Worm (Caenorhabditis elegans) whole organism, mixed stage, embryonic: Measurements from ENCODE around the gene ZC132.9.
"Not testable (repeated sequence)": the region's sequence is repeated elsewhere in the genome, so short reads cannot be mapped to it uniquely, and the experiment has no call there.

Experiments
- bed-3 ChIP-seq: fragments of 200-800 bp; sonication (Bioruptor generic); optimal IDR thresholded peaks from 3 replicates; lab custom pipeline; 2018; ENCODE audit warnings: mild to moderate bottlenecking, missing genetic modification characterization, moderate library complexity, missing compliant biosample characterization
- blmp-1 ChIP-seq: fragments of 150-350 bp; optimal IDR thresholded peaks from 2 replicates; lab custom pipeline; 2014; ENCODE audit warnings: missing biosample characterization, missing genetic modification characterization
- ceh-39 ChIP-seq: fragments of 150-350 bp; optimal IDR thresholded peaks from 2 replicates; lab custom pipeline; 2014; ENCODE audit warnings: missing biosample characterization, missing genetic modification characterization
- ceh-43 ChIP-seq: fragments of 200-800 bp; sonication (Bioruptor generic); optimal IDR thresholded peaks from 2 replicates; lab custom pipeline; 2018; ENCODE audit warnings: mild to moderate bottlenecking, missing genetic modification characterization, moderate library complexity, missing compliant biosample characterization
- ceh-83 ChIP-seq: fragments of 200-800 bp; sonication (Bioruptor generic); optimal IDR thresholded peaks from 2 replicates; lab custom pipeline; 2018; ENCODE audit warnings: mild to moderate bottlenecking, missing genetic modification characterization, missing compliant biosample characterization
- cnd-1 ChIP-seq: fragments of 200-800 bp; sonication (Bioruptor generic); optimal IDR thresholded peaks from 2 replicates; lab custom pipeline; 2018; ENCODE audit warnings: mild to moderate bottlenecking, missing genetic modification characterization, missing compliant biosample characterization
- drap-1 ChIP-seq: fragments of 200-800 bp; sonication (Bioruptor generic); optimal IDR thresholded peaks from 3 replicates; lab custom pipeline; 2018; ENCODE audit warnings: mild to moderate bottlenecking, missing genetic modification characterization, missing compliant biosample characterization
- elt-3 ChIP-seq: fragments of 150-350 bp; optimal IDR thresholded peaks from 2 replicates; lab custom pipeline; 2014; ENCODE audit warnings: missing biosample characterization, missing genetic modification characterization
- flh-1 ChIP-seq: fragments of 200-800 bp; sonication (Bioruptor generic); optimal IDR thresholded peaks from 2 replicates; lab custom pipeline; 2018; ENCODE audit warnings: mild to moderate bottlenecking, missing genetic modification characterization, moderate library complexity, missing compliant biosample characterization
- ham-2 ChIP-seq: fragments of 200-800 bp; sonication (Bioruptor generic); optimal IDR thresholded peaks from 2 replicates; lab custom pipeline; 2018; ENCODE audit warnings: mild to moderate bottlenecking, missing genetic modification characterization, missing compliant biosample characterization
- hlh-1 ChIP-seq: fragments of 150-350 bp; optimal IDR thresholded peaks from 2 replicates; lab custom pipeline; 2014; ENCODE audit warnings: missing biosample characterization, missing genetic modification reagents, missing genetic modification characterization
- lin-13 ChIP-seq: fragments of 150-350 bp; optimal IDR thresholded peaks from 2 replicates; lab custom pipeline; 2014; ENCODE audit warnings: missing biosample characterization, missing genetic modification characterization
- lin-32 ChIP-seq: fragments of 200-800 bp; sonication (Bioruptor generic); optimal IDR thresholded peaks from 2 replicates; lab custom pipeline; 2018; ENCODE audit warnings: mild to moderate bottlenecking, missing genetic modification characterization, missing compliant biosample characterization
- lsy-2 ChIP-seq: fragments of 150-350 bp; optimal IDR thresholded peaks from 2 replicates; lab custom pipeline; 2014; ENCODE audit warnings: missing biosample characterization, missing genetic modification characterization
- mab-5 ChIP-seq: fragments of 150-350 bp; optimal IDR thresholded peaks from 2 replicates; lab custom pipeline; 2014; ENCODE audit warnings: missing biosample characterization, missing genetic modification characterization
- mep-1 ChIP-seq: fragments of 150-350 bp; optimal IDR thresholded peaks from 2 replicates; lab custom pipeline; 2017; ENCODE audit warnings: missing biosample characterization, missing genetic modification reagents, missing genetic modification characterization, inconsistent platforms
- mls-2 ChIP-seq: sonication (generic microtip); optimal IDR thresholded peaks from 2 replicates; lab custom pipeline; 2016; ENCODE audit warnings: mild to moderate bottlenecking, missing genetic modification characterization, moderate library complexity, missing compliant biosample characterization
- nhr-12 ChIP-seq: fragments of 150-350 bp; optimal IDR thresholded peaks from 2 replicates; lab custom pipeline; 2014; ENCODE audit warnings: missing biosample characterization, missing genetic modification characterization
- nhr-2 ChIP-seq: fragments of 150-350 bp; optimal IDR thresholded peaks from 2 replicates; lab custom pipeline; 2014; ENCODE audit warnings: missing biosample characterization, missing genetic modification characterization
- nhr-237 ChIP-seq: fragments of 150-350 bp; optimal IDR thresholded peaks from 2 replicates; lab custom pipeline; 2014; ENCODE audit warnings: missing biosample characterization, missing genetic modification characterization
- nhr-28 ChIP-seq: fragments of 150-350 bp; optimal IDR thresholded peaks from 2 replicates; lab custom pipeline; 2014; ENCODE audit warnings: missing biosample characterization, missing genetic modification characterization
- nhr-76 ChIP-seq: sonication (generic microtip); optimal IDR thresholded peaks from 2 replicates; lab custom pipeline; 2017; ENCODE audit warnings: missing biosample characterization, missing genetic modification characterization
- sem-2 ChIP-seq: fragments of 200-800 bp; sonication (Bioruptor generic); optimal IDR thresholded peaks from 2 replicates; lab custom pipeline; 2018; ENCODE audit warnings: mild to moderate bottlenecking, missing genetic modification characterization, missing compliant biosample characterization
- snpc-4 ChIP-seq: fragments of 150-350 bp; optimal IDR thresholded peaks from 2 replicates; lab custom pipeline; 2014; ENCODE audit warnings: missing biosample characterization, missing genetic modification characterization
- sptf-1 ChIP-seq: sonication (generic microtip); optimal IDR thresholded peaks from 2 replicates; lab custom pipeline; 2017; ENCODE audit warnings: mild to moderate bottlenecking, missing genetic modification characterization, moderate library complexity, missing compliant biosample characterization
- unc-120 ChIP-seq: sonication (generic microtip); optimal IDR thresholded peaks from 2 replicates; lab custom pipeline; 2017; ENCODE audit warnings: missing genetic modification characterization, missing compliant biosample characterization; ENCODE audit not compliant: poor library complexity, severe bottlenecking
- unc-39 ChIP-seq: fragments of 150-350 bp; optimal IDR thresholded peaks from 2 replicates; lab custom pipeline; 2014; ENCODE audit warnings: missing biosample characterization, missing genetic modification characterization
- unc-62 ChIP-seq: fragments of 150-350 bp; optimal IDR thresholded peaks from 2 replicates; lab custom pipeline; 2014; ENCODE audit warnings: missing biosample characterization, missing genetic modification reagents, missing genetic modification characterization
- zip-8 ChIP-seq: fragments of 150-350 bp; optimal IDR thresholded peaks from 2 replicates; lab custom pipeline; 2014; ENCODE audit warnings: missing biosample characterization, missing genetic modification characterization
- ztf-11 ChIP-seq: fragments of 150-350 bp; optimal IDR thresholded peaks from 2 replicates; lab custom pipeline; 2014; ENCODE audit warnings: missing biosample characterization, missing genetic modification characterization

Gene ZC132.9

DNA sequence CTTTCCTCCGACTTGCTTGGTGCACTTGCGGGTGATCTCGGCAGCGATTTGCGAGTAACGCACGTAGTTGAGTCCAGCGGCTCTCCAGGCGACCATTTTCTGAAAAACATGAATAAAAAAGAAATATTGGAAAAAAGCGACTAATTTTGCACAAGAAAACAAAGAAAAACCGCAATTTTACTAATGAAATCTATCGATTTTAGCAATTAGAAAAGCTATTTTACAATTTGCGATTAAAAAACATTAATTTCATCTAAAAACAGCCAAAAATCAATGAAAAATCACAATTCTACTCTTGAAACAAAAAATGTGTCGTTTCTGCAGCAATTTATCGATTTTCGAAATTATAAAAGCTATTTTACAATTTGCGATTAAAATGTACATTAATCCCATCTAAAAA, 26.6 kb upstream of the ZC132.9 start, which contains the start of gene hpo-18:
Gene hpo-18, minus strand, starts transcription at position 101 of the 400 bp plus-strand sequence.
- TF ChIP-seq nhr-28 (tag; lab: Kevin White, UChicago) (no peak), bed-3 (no peak), elt-3 (tag; lab: Kevin White, UChicago) (no peak), ztf-11 (tag; lab: Kevin White, UChicago) (no peak), drap-1 (no peak), blmp-1 (tag; lab: Kevin White, UChicago) (no peak), ceh-83 (no peak), sptf-1 (tag; lab: Kevin White, UChicago) (no peak), unc-120 (no peak), flh-1 (GFP tag; lab: Kevin White, UChicago) (no peak), nhr-12 (tag; lab: Kevin White, UChicago) (no peak), lin-13 (tag; lab: Kevin White, UChicago) (no peak), cnd-1 (no peak), nhr-2 (no peak), snpc-4 (tag; lab: Kevin White, UChicago) (no peak), ham-2 (GFP tag; lab: Kevin White, UChicago) (no peak), zip-8 (tag; lab: Kevin White, UChicago) (no peak), lin-32 (GFP tag; lab: Kevin White, UChicago) (no peak)

DNA sequence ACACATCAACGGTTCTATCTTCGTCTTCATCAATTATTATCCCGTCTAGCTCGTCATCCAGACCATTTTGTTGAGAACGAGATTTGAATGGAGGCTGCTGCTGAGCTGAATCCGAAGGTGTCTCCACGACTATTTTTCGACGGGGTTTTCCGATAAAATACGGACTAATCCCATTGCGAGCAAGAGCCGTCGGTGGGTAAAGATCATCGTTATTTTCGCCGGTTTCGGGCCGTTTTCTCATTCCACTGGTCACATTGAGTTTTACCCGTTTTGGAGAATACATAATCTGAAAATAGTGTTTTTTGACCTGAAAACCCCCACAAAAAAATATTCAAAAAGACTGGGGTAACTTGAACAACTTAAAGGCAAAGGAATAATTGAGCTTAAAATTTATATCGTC, 25.9 kb upstream of the ZC132.9 start, which contains the start of gene figl-1:
Gene figl-1, minus strand, starts transcription at position 286 of the 400 bp plus-strand sequence.
- no peak for TF ChIP-seq ceh-43

DNA sequence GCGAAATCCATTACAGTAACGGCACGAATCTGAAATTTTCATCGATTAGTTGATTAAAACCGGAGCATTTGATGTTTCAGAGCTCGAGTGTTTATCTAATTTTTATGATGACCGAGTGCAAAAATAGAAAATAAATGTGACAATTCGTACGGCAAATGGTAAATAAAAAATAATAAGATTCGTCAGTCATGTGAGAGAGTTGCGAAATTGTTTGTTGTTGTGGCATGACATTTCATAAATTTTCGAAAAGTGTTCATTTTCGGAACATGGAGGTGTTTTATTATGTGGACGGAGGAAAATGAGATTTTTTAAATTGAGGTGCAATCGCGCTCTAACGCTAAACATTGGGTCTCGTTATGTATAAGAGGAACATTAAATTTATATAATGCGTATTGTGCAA, 22.0 kb upstream of the ZC132.9 start:
- TF ChIP-seq nhr-76 (no peak), lsy-2 (tag; lab: Kevin White, UChicago) (no peak), elt-3 (tag; lab: Kevin White, UChicago) (no peak), nhr-237 (tag; lab: Kevin White, UChicago) (no peak), sem-2 (GFP tag; lab: Kevin White, UChicago) (no peak), mls-2 (tag; lab: Kevin White, UChicago) (no peak), bed-3 (no peak), ceh-43 (no peak), mab-5 (tag; lab: Kevin White, UChicago) (no peak), unc-62 (GFP tag; lab: Kevin White, UChicago) (no peak), ham-2 (GFP tag; lab: Kevin White, UChicago) (no peak), hlh-1 (no peak)

DNA sequence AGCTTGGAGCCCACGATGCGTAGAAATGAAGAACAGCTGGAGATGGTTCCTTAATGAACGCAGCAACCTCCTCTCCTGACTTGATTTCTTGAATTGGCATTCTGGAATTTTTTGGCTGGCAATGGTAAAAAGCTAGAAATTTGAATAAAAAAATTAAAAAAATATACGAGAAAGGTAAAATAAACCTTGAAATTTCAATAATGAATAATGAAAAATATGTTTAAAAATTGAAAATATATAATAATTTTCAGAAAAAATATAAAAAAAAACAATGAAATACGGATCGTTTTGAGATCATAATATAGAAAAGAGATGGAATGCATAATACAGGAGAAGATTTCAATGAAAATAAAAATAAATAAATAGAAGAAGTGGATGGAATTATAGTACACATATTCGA, 21.4 kb upstream of the ZC132.9 start, which contains the start of gene glrx-3:
Gene glrx-3, minus strand, starts transcription at position 101 of the 400 bp plus-strand sequence.
- TF ChIP-seq cnd-1 (no peak), elt-3 (tag; lab: Kevin White, UChicago) (no peak), unc-39 (tag; lab: Kevin White, UChicago) (no peak), hlh-1 (no peak), mep-1 (tag; lab: Kevin White, UChicago) (no peak), unc-62 (GFP tag; lab: Kevin White, UChicago) (no peak)

DNA sequence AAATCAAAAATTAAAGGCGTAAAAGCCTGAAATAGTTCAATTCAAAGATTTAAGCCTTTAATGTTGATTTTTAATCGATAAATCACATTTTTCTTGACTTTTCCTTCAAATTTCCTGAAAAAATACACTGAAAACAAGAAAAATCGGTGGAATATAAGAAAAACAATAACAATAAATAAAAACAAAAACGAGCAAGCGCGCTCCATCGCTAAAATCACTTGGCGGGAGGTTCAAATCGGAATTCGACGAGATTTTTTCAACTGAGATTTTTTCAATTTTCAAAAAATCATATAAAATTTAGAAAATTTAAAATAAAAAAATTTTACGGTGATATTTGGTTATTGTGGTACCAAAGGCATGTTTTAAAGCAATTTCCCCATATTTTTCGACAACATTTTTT, 19.7 kb upstream of the ZC132.9 start:
- no peak for TF ChIP-seq snpc-4 (tag; lab: Kevin White, UChicago)
- no peak for TF ChIP-seq lin-13 (tag; lab: Kevin White, UChicago)
- no peak for TF ChIP-seq mls-2 (tag; lab: Kevin White, UChicago)
- no peak for TF ChIP-seq nhr-12 (tag; lab: Kevin White, UChicago)
- no peak for TF ChIP-seq ceh-39 (tag; lab: Kevin White, UChicago)
- no peak for TF ChIP-seq flh-1 (GFP tag; lab: Kevin White, UChicago)
- TF ChIP-seq mep-1 (tag; lab: Kevin White, UChicago) = no peak
- no peak for TF ChIP-seq nhr-76
- no peak for TF ChIP-seq ham-2 (GFP tag; lab: Kevin White, UChicago)
- TF ChIP-seq lsy-2 (tag; lab: Kevin White, UChicago) = no peak
- TF ChIP-seq ztf-11 (tag; lab: Kevin White, UChicago) = no peak
- TF ChIP-seq ceh-83 = no peak

DNA sequence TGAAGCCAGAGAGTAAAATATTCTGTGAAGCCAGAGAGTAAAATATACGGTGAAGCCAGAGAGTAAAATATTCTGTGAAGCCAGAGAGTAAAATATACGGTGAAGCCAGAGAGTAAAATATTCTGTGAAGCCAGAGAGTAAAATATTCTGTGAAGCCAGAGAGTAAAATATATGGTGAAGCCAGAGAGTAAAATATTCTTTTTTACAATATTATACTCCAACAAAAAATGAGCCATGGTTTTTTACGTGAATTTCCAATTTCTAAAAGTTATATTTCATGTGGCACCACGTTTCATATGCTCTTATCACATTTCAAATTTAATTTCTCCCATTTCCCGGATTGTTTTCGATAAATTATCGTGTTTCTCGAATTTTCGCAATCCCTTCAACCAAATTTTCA, 16.7 kb upstream of the ZC132.9 start, which contains the start of gene irld-1:
Gene irld-1, plus strand, starts transcription at position 301 of the 400 bp plus-strand sequence.
- not testable (repeated sequence) for TF ChIP-seq lsy-2 (tag; lab: Kevin White, UChicago); sptf-1 (tag; lab: Kevin White, UChicago); nhr-2
